6 worm cellular contexts compared by ENCODE assay signal in genomic region chrV:19158664-19159063, ce11.
TF ChIP-seq lines count a peak whose summit lies in the region.

TSS of gene Y39B6A.5 (minus strand) at chrV:19158877.

TF ChIP-seq in whole organism, L1 larva, 84 proteins besides CTCF, POLR2A, EP300 and RAD21 (continues in another document):
- TF ChIP-seq mef-2 (tag; optimal IDR thresholded peaks at IDR 0.05; lab: Kevin White, UChicago), result no peak
- TF ChIP-seq nhr-19 (GFP tag; conservative IDR thresholded peaks at IDR 0.05; lab: Robert Waterston, UW), result peak; percentile 51
- peak; percentile 80 for TF ChIP-seq pax-3 (tag; optimal IDR thresholded peaks at IDR 0.05; lab: Kevin White, UChicago)
- no peak for TF ChIP-seq sptf-1 (tag; optimal IDR thresholded peaks at IDR 0.05; lab: Kevin White, UChicago)
- peak; percentile 19 for TF ChIP-seq blmp-1 (tag; optimal IDR thresholded peaks at IDR 0.05; lab: Kevin White, UChicago)
- TF ChIP-seq skn-1 (tag; optimal IDR thresholded peaks at IDR 0.05; lab: Kevin White, UChicago), result peak; percentile 0
- TF ChIP-seq vab-15 (tag; optimal IDR thresholded peaks at IDR 0.05; lab: Kevin White, UChicago), result no peak
- TF ChIP-seq lin-35 (GFP tag; optimal IDR thresholded peaks at IDR 0.05; lab: Kevin White, UChicago), result peak in 1 of 2 experiments; percentile 69
- TF ChIP-seq nhr-84 (tag; optimal IDR thresholded peaks at IDR 0.05; lab: Kevin White, UChicago), result no peak
- TF ChIP-seq lin-13 (GFP tag; optimal IDR thresholded peaks at IDR 0.05; lab: Kevin White, UChicago), result no peak
- no peak for TF ChIP-seq fkh-10 (GFP tag; optimal IDR thresholded peaks at IDR 0.05; lab: Kevin White, UChicago)
- no peak for TF ChIP-seq nhr-237 (tag; optimal IDR thresholded peaks at IDR 0.05; lab: Kevin White, UChicago)
- no peak for TF ChIP-seq lir-3 (tag; optimal IDR thresholded peaks at IDR 0.05; lab: Kevin White, UChicago; ENCODE audit: poor library complexity)
- peak; percentile 37 for TF ChIP-seq irx-1 (tag; optimal IDR thresholded peaks at IDR 0.05; lab: Kevin White, UChicago)
- TF ChIP-seq hlh-4 (tag; optimal IDR thresholded peaks at IDR 0.05; lab: Kevin White, UChicago), result no peak

TF ChIP-seq in whole organism, L2 larva, 48 proteins besides CTCF, POLR2A, EP300 and RAD21 (continues in another document):
- peak; percentile 74 for TF ChIP-seq F13H6.1 (tag; optimal IDR thresholded peaks at IDR 0.05; lab: Kevin White, UChicago)
- peak; percentile 16 for TF ChIP-seq lin-13 (GFP tag; optimal IDR thresholded peaks at IDR 0.05; lab: Kevin White, UChicago)
- TF ChIP-seq ztf-1 (GFP tag; conservative IDR thresholded peaks at IDR 0.05; lab: Robert Waterston, UW), result no peak
- no peak for TF ChIP-seq C34F6.9 (tag; optimal IDR thresholded peaks at IDR 0.05; lab: Kevin White, UChicago)
- no peak for TF ChIP-seq peb-1 (tag; optimal IDR thresholded peaks at IDR 0.05; lab: Kevin White, UChicago)
- peak; percentile 58 for TF ChIP-seq nhr-129 (tag; optimal IDR thresholded peaks at IDR 0.05; lab: Kevin White, UChicago)
- TF ChIP-seq sma-9 (GFP tag; optimal IDR thresholded peaks at IDR 0.05; lab: Kevin White, UChicago), result no peak
- no peak for TF ChIP-seq sma-9 (tag; optimal IDR thresholded peaks at IDR 0.05; lab: Kevin White, UChicago)
- TF ChIP-seq alr-1 (tag; optimal IDR thresholded peaks at IDR 0.05; lab: Kevin White, UChicago), result no peak
- TF ChIP-seq nhr-77 (tag; optimal IDR thresholded peaks at IDR 0.05; lab: Kevin White, UChicago), result no peak
- TF ChIP-seq skn-1 (tag; optimal IDR thresholded peaks at IDR 0.05; lab: Kevin White, UChicago), result no peak
- no peak for TF ChIP-seq mbf-1 (tag; optimal IDR thresholded peaks at IDR 0.05; lab: Kevin White, UChicago)
- no peak for TF ChIP-seq unc-62 (GFP tag; optimal IDR thresholded peaks at IDR 0.05; lab: Kevin White, UChicago)
- TF ChIP-seq gmeb-1 (tag; optimal IDR thresholded peaks at IDR 0.05; lab: Kevin White, UChicago), result peak; percentile 77
- no peak for TF ChIP-seq snpc-4 (tag; optimal IDR thresholded peaks at IDR 0.05; lab: Kevin White, UChicago)
- TF ChIP-seq mdl-1 (tag; optimal IDR thresholded peaks at IDR 0.05; lab: Kevin White, UChicago), result peak in 1 of 2 experiments; percentile 13

TF ChIP-seq in whole organism, L3 larva, 47 proteins besides CTCF, POLR2A, EP300 and RAD21 (continues in another document):
- peak; percentile 100 for TF ChIP-seq pha-4 (tag; optimal IDR thresholded peaks at IDR 0.05; lab: Kevin White, UChicago)
- no peak for TF ChIP-seq ceh-82 (tag; optimal IDR thresholded peaks at IDR 0.05; lab: Kevin White, UChicago)
- no peak for TF ChIP-seq egl-27 (tag; optimal IDR thresholded peaks at IDR 0.05; lab: Kevin White, UChicago)
- TF ChIP-seq jun-1 (tag; optimal IDR thresholded peaks at IDR 0.05; lab: Kevin White, UChicago), result peak; percentile 96
- peak; percentile 15 for TF ChIP-seq hmg-11 (tag; optimal IDR thresholded peaks at IDR 0.05; lab: Kevin White, UChicago)
- no peak for TF ChIP-seq nhr-43 (tag; optimal IDR thresholded peaks at IDR 0.05; lab: Kevin White, UChicago; ENCODE audit: poor library complexity, severe bottlenecking)
- TF ChIP-seq snpc-4 (tag; optimal IDR thresholded peaks at IDR 0.05; lab: Kevin White, UChicago), result peak; percentile 61
- TF ChIP-seq lin-15B (tag; optimal IDR thresholded peaks at IDR 0.05; lab: Kevin White, UChicago), result peak; percentile 2
- no peak for TF ChIP-seq ceh-9 (tag; optimal IDR thresholded peaks at IDR 0.05; lab: Kevin White, UChicago)
- peak; percentile 54 for TF ChIP-seq ceh-28 (tag; optimal IDR thresholded peaks at IDR 0.05; lab: Kevin White, UChicago)
- no peak for TF ChIP-seq eor-1 (tag; optimal IDR thresholded peaks at IDR 0.05; lab: Kevin White, UChicago)
- no peak for TF ChIP-seq nhr-11 (tag; optimal IDR thresholded peaks at IDR 0.05; lab: Kevin White, UChicago)
- TF ChIP-seq elt-2 (tag; optimal IDR thresholded peaks at IDR 0.05; lab: Kevin White, UChicago), result peak; percentile 100
- TF ChIP-seq ceh-16 (tag; optimal IDR thresholded peaks at IDR 0.05; lab: Kevin White, UChicago), result no peak
- peak; percentile 69 for TF ChIP-seq fos-1 (tag; optimal IDR thresholded peaks at IDR 0.05; lab: Kevin White, UChicago)
- no peak for TF ChIP-seq daf-12 (tag; optimal IDR thresholded peaks at IDR 0.05; lab: Kevin White, UChicago)
- TF ChIP-seq nhr-237 (tag; optimal IDR thresholded peaks at IDR 0.05; lab: Kevin White, UChicago), result no peak

TF ChIP-seq in whole organism, L4 larva, 104 proteins besides CTCF, POLR2A, EP300 and RAD21 (continues in another document):
- TF ChIP-seq nhr-77 (tag; optimal IDR thresholded peaks at IDR 0.05; lab: Kevin White, UChicago) (peak; percentile 93), ztf-7 (tag; optimal IDR thresholded peaks at IDR 0.05; lab: Kevin White, UChicago) (no peak), F49E8.2 (tag; optimal IDR thresholded peaks at IDR 0.05; lab: Kevin White, UChicago; ENCODE audit: borderline replicate concordance) (no peak), nhr-25 (tag; optimal IDR thresholded peaks at IDR 0.05; lab: Kevin White, UChicago; ENCODE audit: borderline replicate concordance, insufficient read depth) (no peak), egl-43 (GFP tag; IDR thresholded peaks at IDR 0.05; lab: Robert Waterston, UW) (no peak), daf-12 (tag; optimal IDR thresholded peaks at IDR 0.05; lab: Kevin White, UChicago) (no peak), zip-11 (GFP tag; IDR thresholded peaks at IDR 0.05; lab: Robert Waterston, UW) (no peak), daf-16 (GFP tag; optimal IDR thresholded peaks at IDR 0.05; lab: Kevin White, UChicago) (peak in 1 of 2 experiments; percentile 96), daf-16 (tag; optimal IDR thresholded peaks at IDR 0.05; lab: Kevin White, UChicago) (peak; percentile 100), madf-9 (GFP tag; conservative IDR thresholded peaks at IDR 0.05; lab: Robert Waterston, UW) (no peak; the same call in 1 of the 2 replicates), fos-1 (tag; optimal IDR thresholded peaks at IDR 0.05; lab: Kevin White, UChicago) (peak; percentile 73), nhr-42 (GFP tag; IDR thresholded peaks at IDR 0.05; lab: Robert Waterston, UW) (no peak), ceh-28 (tag; optimal IDR thresholded peaks at IDR 0.05; lab: Kevin White, UChicago) (no peak), hmg-1.1 (GFP tag; IDR thresholded peaks at IDR 0.05; lab: Robert Waterston, UW) (no peak), snpc-1.2 (GFP tag; IDR thresholded peaks at IDR 0.05; lab: Robert Waterston, UW) (no peak), cey-2 (tag; optimal IDR thresholded peaks at IDR 0.05; lab: Kevin White, UChicago; ENCODE audit: borderline replicate concordance, insufficient read depth) (peak; percentile 71)

TF ChIP-seq in whole organism, late embryonic, 69 proteins besides CTCF, POLR2A, EP300 and RAD21:
- TF ChIP-seq rnt-1 (tag; optimal IDR thresholded peaks at IDR 0.05; lab: Kevin White, UChicago) (no peak), elt-2 (tag; optimal IDR thresholded peaks at IDR 0.05; lab: Kevin White, UChicago) (peak; percentile 59)
TF ChIP-seq in whole organism, late embryonic: peak in this region for 1.

TF ChIP-seq in whole organism, young adult, 124 proteins besides CTCF, POLR2A, EP300 and RAD21 (continues in another document):
- peak; percentile 74 for TF ChIP-seq ets-4 (GFP tag; optimal IDR thresholded peaks at IDR 0.05; lab: Kevin White, UChicago)
- peak; percentile 74 for TF ChIP-seq atf-7 (tag; optimal IDR thresholded peaks at IDR 0.05; lab: Kevin White, UChicago)
- TF ChIP-seq nhr-80 (tag; optimal IDR thresholded peaks at IDR 0.05; lab: Kevin White, UChicago), result peak; percentile 97
- no peak for TF ChIP-seq snpc-4 (GFP tag; optimal IDR thresholded peaks at IDR 0.05; lab: Kevin White, UChicago)
- peak; percentile 26 to 60 (median 49) for TF ChIP-seq snpc-4 (tag; optimal IDR thresholded peaks at IDR 0.05; lab: Kevin White, UChicago)
- no peak for TF ChIP-seq F55B11.4 (tag; optimal IDR thresholded peaks at IDR 0.05; lab: Kevin White, UChicago; ENCODE audit: borderline replicate concordance, insufficient read depth)
- TF ChIP-seq nhr-90 (tag; optimal IDR thresholded peaks at IDR 0.05; lab: Kevin White, UChicago), result peak; percentile 62
- no peak for TF ChIP-seq aptf-2 (GFP tag; conservative IDR thresholded peaks at IDR 0.05; lab: Robert Waterston, UW)
- TF ChIP-seq mcd-1 (GFP tag; IDR thresholded peaks at IDR 0.05; lab: Robert Waterston, UW), result peak; percentile 87
- peak; percentile 47 for TF ChIP-seq unc-62 (GFP tag; optimal IDR thresholded peaks at IDR 0.05; lab: Kevin White, UChicago)
- no peak for TF ChIP-seq ama-1 (optimal IDR thresholded peaks at IDR 0.05; lab: Kevin White, UChicago)
- no peak for TF ChIP-seq ama-1 (GFP tag; optimal IDR thresholded peaks at IDR 0.05; lab: Kevin White, UChicago)
- no peak for TF ChIP-seq hlh-26 (GFP tag; conservative IDR thresholded peaks at IDR 0.05; lab: Robert Waterston, UW)
- TF ChIP-seq tbp1 (GFP tag; optimal IDR thresholded peaks at IDR 0.05; lab: Kevin White, UChicago), result peak; percentile 64
- TF ChIP-seq nfyb-1 (GFP tag; IDR thresholded peaks at IDR 0.05; lab: Robert Waterston, UW), result peak; percentile 58; the same call in 1 of the 2 replicates
- TF ChIP-seq lsl-1 (GFP tag; optimal IDR thresholded peaks at IDR 0.05; lab: Kevin White, UChicago), result no peak
- peak; percentile 34 for TF ChIP-seq madf-10 (tag; optimal IDR thresholded peaks at IDR 0.05; lab: Kevin White, UChicago)
- no peak for TF ChIP-seq sptf-2 (GFP tag; optimal IDR thresholded peaks at IDR 0.05; lab: Kevin White, UChicago)
- no peak for TF ChIP-seq hlh-12 (tag; optimal IDR thresholded peaks at IDR 0.05; lab: Kevin White, UChicago)
- TF ChIP-seq lag-1 (GFP tag; IDR thresholded peaks at IDR 0.05; lab: Robert Waterston, UW), result no peak
- no peak for TF ChIP-seq somi-1 (GFP tag; optimal IDR thresholded peaks at IDR 0.05; lab: Kevin White, UChicago)
- TF ChIP-seq pha-4 (tag; optimal IDR thresholded peaks at IDR 0.05; lab: Kevin White, UChicago), result peak; percentile 84
- no peak; the same call in 1 of the 2 replicates for TF ChIP-seq Y53G8AR.9 (GFP tag; conservative IDR thresholded peaks at IDR 0.05; lab: Robert Waterston, UW)
- no peak for TF ChIP-seq attf-6 (GFP tag; IDR thresholded peaks at IDR 0.05; lab: Robert Waterston, UW)
- TF ChIP-seq ztf-18 (tag; optimal IDR thresholded peaks at IDR 0.05; lab: Kevin White, UChicago), result peak; percentile 25
- TF ChIP-seq tlf-1 (GFP tag; optimal IDR thresholded peaks at IDR 0.05; lab: Kevin White, UChicago), result peak; percentile 57
- TF ChIP-seq attf-5 (GFP tag; optimal IDR thresholded peaks at IDR 0.05; lab: Kevin White, UChicago), result peak; percentile 87
- TF ChIP-seq let-607 (tag; optimal IDR thresholded peaks at IDR 0.05; lab: Kevin White, UChicago), result peak; percentile 92 to 97
- no peak for TF ChIP-seq F57A8.1 (GFP tag; optimal IDR thresholded peaks at IDR 0.05; lab: Kevin White, UChicago)
- TF ChIP-seq D2030.7 (GFP tag; IDR thresholded peaks at IDR 0.05; lab: Robert Waterston, UW), result no peak
- no peak; the same call in 1 of the 2 replicates for TF ChIP-seq cebp-1 (GFP tag; IDR thresholded peaks at IDR 0.05; lab: Robert Waterston, UW)
- TF ChIP-seq cebp-1 (tag; optimal IDR thresholded peaks at IDR 0.05; lab: Kevin White, UChicago), result peak; percentile 80
- TF ChIP-seq F23B12.7 (tag; optimal IDR thresholded peaks at IDR 0.05; lab: Kevin White, UChicago; ENCODE audit: insufficient read depth), result peak; percentile 16
